Worm (Caenorhabditis elegans) whole organism, L4 larva: ENCODE results near the gene Y57A10C.1.

ENCODE experiments used
- F10B5.3 ChIP-seq: sonication (generic microtip); optimal IDR thresholded peaks from 2 replicates; lab custom pipeline; 2016; ENCODE audit warnings: mild to moderate bottlenecking, missing genetic modification characterization, missing compliant biosample characterization
- F44E2.7 ChIP-seq: fragments of 200-800 bp; sonication (Bioruptor generic); IDR thresholded peaks from 2 replicates; pipeline ENCODE4 v2.1.2; 2022; ENCODE audit warnings: missing genetic modification characterization, missing compliant biosample characterization
- F49E8.2 ChIP-seq: sonication (generic microtip); optimal IDR thresholded peaks from 2 replicates; lab custom pipeline; 2016; ENCODE audit warnings: missing compliant biosample characterization, mild to moderate bottlenecking, missing genetic modification characterization, borderline replicate concordance
- T20F7.1 ChIP-seq: fragments of 200-800 bp; sonication (Bioruptor generic); optimal IDR thresholded peaks from 2 replicates; lab custom pipeline; 2018; ENCODE audit warnings: mild to moderate bottlenecking, missing genetic modification characterization, missing compliant biosample characterization
- Y48G9A.11 ChIP-seq: fragments of 200-800 bp; sonication (Bioruptor generic); IDR thresholded peaks from 2 replicates; pipeline ENCODE4 v1.3.6; 2022; ENCODE audit warnings: missing genetic modification reagents, missing genetic modification characterization, missing compliant biosample characterization
- ZK546.5 ChIP-seq, 2 experiments: sonication (generic microtip); optimal IDR thresholded peaks; 2 replicates each; lab custom pipeline; 2017; ENCODE audit warnings: missing biosample characterization in 2 of 2, missing genetic modification characterization in 2 of 2
- ceh-20 ChIP-seq: fragments of 200-800 bp; sonication (Bioruptor generic); IDR thresholded peaks from 2 replicates; pipeline ENCODE4 v1.3.6; 2022; ENCODE audit warnings: missing genetic modification reagents, missing genetic modification characterization, missing compliant biosample characterization
- ces-1 ChIP-seq: fragments of 150-350 bp; sonication (generic microtip); optimal IDR thresholded peaks from 4 replicates; lab custom pipeline; 2014; ENCODE audit warnings: missing biosample characterization, missing genetic modification reagents, missing genetic modification characterization
- dmd-8 ChIP-seq: fragments of 200-800 bp; sonication (Bioruptor generic); IDR thresholded peaks from 2 replicates; pipeline ENCODE4 v1.3.6; 2022; ENCODE audit warnings: missing genetic modification characterization, missing compliant biosample characterization
- gei-8 ChIP-seq: fragments of 200-800 bp; sonication (Bioruptor generic); optimal IDR thresholded peaks from 2 replicates; lab custom pipeline; 2018; ENCODE audit warnings: mild to moderate bottlenecking, missing genetic modification characterization, missing compliant biosample characterization
- hif-1 ChIP-seq, 2 experiments: sonication (generic microtip); optimal IDR thresholded peaks; 2 replicates each; lab custom pipeline; 2016 to 2017; ENCODE audit warnings: missing compliant biosample characterization in 2 of 2, missing genetic modification characterization in 2 of 2, missing genetic modification reagents in 2 of 2, missing genotype in 2 of 2, mild to moderate bottlenecking in 1 of 2
- hlh-11 ChIP-seq: fragments of 200-800 bp; sonication (Bioruptor generic); optimal IDR thresholded peaks from 2 replicates; lab custom pipeline; 2018; ENCODE audit warnings: mild to moderate bottlenecking, missing genetic modification characterization, missing compliant biosample characterization
- jun-1 ChIP-seq: fragments of 150-350 bp; optimal IDR thresholded peaks from 2 replicates; lab custom pipeline; 2014; ENCODE audit warnings: missing biosample characterization, missing genetic modification reagents, missing genetic modification characterization
- lin-1 ChIP-seq: fragments of 200-800 bp; sonication (Bioruptor generic); IDR thresholded peaks from 2 replicates; pipeline ENCODE4 v1.3.6; 2022; ENCODE audit warnings: missing genetic modification reagents, missing genetic modification characterization, missing compliant biosample characterization
- lin-29 ChIP-seq: fragments of 200-800 bp; sonication (Bioruptor generic); IDR thresholded peaks from 2 replicates; pipeline ENCODE4 v1.3.6; 2022; ENCODE audit warnings: missing genetic modification reagents, missing genetic modification characterization, missing compliant biosample characterization
- lsy-2 ChIP-seq, 2 experiments: fragments of 150-350 bp in 1 of 2; sonication (generic microtip) in 1 of 2; optimal IDR thresholded peaks; 2 replicates each; lab custom pipeline; 2014 to 2017; ENCODE audit warnings: missing biosample characterization in 2 of 2, missing genetic modification characterization in 2 of 2
- mdt-29 ChIP-seq: fragments of 200-800 bp; sonication (Bioruptor generic); IDR thresholded peaks from 2 replicates; pipeline ENCODE4 v1.3.6; 2022; ENCODE audit warnings: missing genetic modification reagents, missing genetic modification characterization, missing compliant biosample characterization
- mxl-3 ChIP-seq: fragments of 200-800 bp; sonication (Bioruptor generic); optimal IDR thresholded peaks from 2 replicates; lab custom pipeline; 2018; ENCODE audit warnings: mild to moderate bottlenecking, missing genetic modification characterization, missing compliant biosample characterization
- nhr-102 ChIP-seq: sonication (generic microtip); optimal IDR thresholded peaks from 2 replicates; lab custom pipeline; 2016; ENCODE audit warnings: mild to moderate bottlenecking, missing genetic modification characterization, moderate library complexity, missing compliant biosample characterization
- nhr-11 ChIP-seq: fragments of 150-350 bp; optimal IDR thresholded peaks from 2 replicates; lab custom pipeline; 2014; ENCODE audit warnings: missing biosample characterization, missing genetic modification characterization
- nhr-25 ChIP-seq: sonication (generic microtip); optimal IDR thresholded peaks from 2 replicates; lab custom pipeline; 2017; ENCODE audit warnings: missing genetic modification characterization, mild to moderate bottlenecking, missing compliant biosample characterization, antibody characterized with exemption, moderate library complexity, borderline replicate concordance; ENCODE audit not compliant: insufficient read depth
- nhr-28 ChIP-seq: fragments of 150-350 bp; optimal IDR thresholded peaks from 2 replicates; lab custom pipeline; 2014; ENCODE audit warnings: missing biosample characterization, missing genetic modification characterization
- nhr-76 ChIP-seq: fragments of 150-350 bp; optimal IDR thresholded peaks from 2 replicates; lab custom pipeline; 2014; ENCODE audit warnings: missing biosample characterization, missing genetic modification characterization
- nhr-77 ChIP-seq: fragments of 150-350 bp; optimal IDR thresholded peaks from 2 replicates; lab custom pipeline; 2014; ENCODE audit warnings: missing biosample characterization, missing genetic modification characterization
- php-3 ChIP-seq: fragments of 200-800 bp; sonication (Bioruptor generic); IDR thresholded peaks from 2 replicates; pipeline ENCODE4 v1.3.6; 2022; ENCODE audit warnings: missing genetic modification reagents, missing genetic modification characterization, missing compliant biosample characterization
- sdz-12 ChIP-seq: fragments of 200-800 bp; sonication (Bioruptor generic); optimal IDR thresholded peaks from 2 replicates; lab custom pipeline; 2018; ENCODE audit warnings: mild to moderate bottlenecking, missing genetic modification characterization, missing compliant biosample characterization
- set-16 ChIP-seq: fragments of 200-800 bp; sonication (Bioruptor generic); IDR thresholded peaks from 2 replicates; pipeline ENCODE4 v1.3.6; 2022; ENCODE audit warnings: missing genetic modification reagents, missing genetic modification characterization, missing compliant biosample characterization
- spr-3 ChIP-seq: fragments of 200-800 bp; sonication (Bioruptor generic); optimal IDR thresholded peaks from 2 replicates; lab custom pipeline; 2018; ENCODE audit warnings: mild to moderate bottlenecking, missing genetic modification characterization, missing compliant biosample characterization
- unc-62 ChIP-seq, 3 experiments: fragments of 150-350 bp in 1 of 3; sonication (generic microtip); optimal IDR thresholded peaks in 2 of 3; peaks in 1 of 3; 1 replicate in 1 of 3; 2 replicates in 2 of 3; lab custom pipeline; 2014 to 2017; ENCODE audit warnings: missing biosample characterization in 3 of 3, missing genetic modification characterization in 3 of 3, missing genetic modification reagents in 3 of 3, missing genotype in 1 of 3
- zag-1 ChIP-seq: fragments of 150-350 bp; optimal IDR thresholded peaks from 2 replicates; lab custom pipeline; 2014; ENCODE audit warnings: missing biosample characterization, missing genetic modification characterization
- zfp-2 ChIP-seq: sonication (generic microtip); optimal IDR thresholded peaks from 2 replicates; lab custom pipeline; 2016; ENCODE audit warnings: mild to moderate bottlenecking, missing genetic modification characterization, missing compliant biosample characterization

Gene Y57A10C.1

ce11 chrII:12425644-12426222 lies 13.4 kb upstream of the Y57A10C.1 start, which contains the start of gene daf-22 (continued):
- TF ChIP-seq T20F7.1 (GFP tag; lab: Kevin White, UChicago) = no peak
- no peak for TF ChIP-seq mxl-3 (GFP tag; lab: Kevin White, UChicago)
- no peak for TF ChIP-seq zfp-2
- peak; percentile 70 for TF ChIP-seq hlh-11
- peak; percentile 100 for TF ChIP-seq nhr-28 (tag; lab: Kevin White, UChicago)

DNA sequence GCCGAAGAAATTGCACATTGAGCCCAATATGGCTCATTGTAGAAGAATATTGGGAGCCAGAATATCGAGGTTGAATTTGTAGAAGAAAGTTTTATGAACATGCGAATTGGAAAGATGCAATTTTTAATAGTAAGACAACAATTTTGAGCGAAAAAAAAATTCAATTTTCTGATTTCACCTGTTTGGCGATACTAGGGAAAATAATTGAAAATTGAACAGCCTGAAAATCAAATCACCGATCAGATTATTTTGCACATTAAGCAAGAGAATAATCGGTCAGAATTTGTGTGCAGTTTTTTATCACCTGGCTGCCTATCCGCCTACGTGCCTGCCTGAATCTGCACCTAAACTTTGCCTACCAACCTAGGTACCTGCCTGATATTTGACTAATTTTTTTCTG lies 8.2 kb upstream of the Y57A10C.1 start, which contains the start of gene sre-26:
TSS of gene sre-26 (minus strand) at position 101 of the 400 bp plus-strand sequence.
- no peak for TF ChIP-seq F44E2.7 (GFP tag; lab: Robert Waterston, UW)
- TF ChIP-seq nhr-76 (tag; lab: Kevin White, UChicago) = no peak
- TF ChIP-seq F49E8.2 (tag; lab: Kevin White, UChicago) = no peak
- TF ChIP-seq php-3 = no peak

DNA sequence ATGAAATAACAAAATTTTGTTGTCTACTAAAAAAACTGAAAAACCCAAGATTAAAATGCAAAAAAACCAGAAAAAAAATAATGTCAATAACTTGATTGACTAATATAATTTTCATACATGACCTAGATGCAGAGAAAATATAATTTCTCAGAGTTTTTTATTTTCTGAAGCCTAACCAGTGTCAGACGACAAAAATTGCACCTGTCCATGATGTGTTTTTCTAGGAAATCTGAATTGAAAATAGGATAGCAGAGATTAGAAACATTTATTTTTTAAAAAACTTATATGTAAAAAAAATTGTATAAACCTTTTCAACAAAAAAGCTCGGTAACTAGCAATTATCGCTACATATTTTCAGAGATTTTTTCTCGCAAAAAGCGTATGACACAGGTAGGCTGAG lies 5.7 kb upstream of the Y57A10C.1 start:
- no peak for TF ChIP-seq nhr-11 (tag; lab: Kevin White, UChicago)
- no peak for TF ChIP-seq mdt-29
- TF ChIP-seq nhr-102 (tag; lab: Kevin White, UChicago) = no peak
- TF ChIP-seq F10B5.3 (tag; lab: Kevin White, UChicago) = no peak
- no peak for TF ChIP-seq nhr-25 (tag; lab: Kevin White, UChicago)
- no peak for TF ChIP-seq zfp-2
- TF ChIP-seq set-16 (GFP tag; lab: Robert Waterston, UW) = no peak
- no peak for TF ChIP-seq lin-29
- no peak for TF ChIP-seq sdz-12 (GFP tag; lab: Kevin White, UChicago)
- no peak for TF ChIP-seq ZK546.5 (tag; optimal IDR thresholded peaks at IDR 0.05; lab: Kevin White, UChicago)
- TF ChIP-seq ceh-20 = no peak
- no peak for TF ChIP-seq gei-8 (GFP tag; lab: Kevin White, UChicago)
- TF ChIP-seq ces-1 (GFP tag; lab: Kevin White, UChicago) = no peak
- TF ChIP-seq zag-1 (tag; lab: Kevin White, UChicago) = no peak
- TF ChIP-seq jun-1 (tag; lab: Kevin White, UChicago) = no peak
- no peak for TF ChIP-seq unc-62 (GFP tag; optimal IDR thresholded peaks at IDR 0.05 in 1 of 2; lab: Kevin White, UChicago)
- TF ChIP-seq unc-62 (tag; optimal IDR thresholded peaks at IDR 0.05; lab: Kevin White, UChicago) = no peak
- no peak for TF ChIP-seq nhr-77 (tag; lab: Kevin White, UChicago)

ce11 chrII:12417514-12417913 lies 5.2 kb upstream of the Y57A10C.1 start, which contains the start of gene sre-27:
Gene sre-27 (minus strand): TSS chrII:12417614.
- TF ChIP-seq dmd-8 (GFP tag; lab: Robert Waterston, UW) (no peak), zfp-2 (no peak), spr-3 (GFP tag; lab: Kevin White, UChicago) (no peak), Y48G9A.11 (GFP tag; lab: Robert Waterston, UW) (no peak), hif-1 (tag; optimal IDR thresholded peaks at IDR 0.05; lab: Kevin White, UChicago) (no peak), nhr-77 (tag; lab: Kevin White, UChicago) (no peak), lin-1 (GFP tag; lab: Robert Waterston, UW) (no peak)

DNA sequence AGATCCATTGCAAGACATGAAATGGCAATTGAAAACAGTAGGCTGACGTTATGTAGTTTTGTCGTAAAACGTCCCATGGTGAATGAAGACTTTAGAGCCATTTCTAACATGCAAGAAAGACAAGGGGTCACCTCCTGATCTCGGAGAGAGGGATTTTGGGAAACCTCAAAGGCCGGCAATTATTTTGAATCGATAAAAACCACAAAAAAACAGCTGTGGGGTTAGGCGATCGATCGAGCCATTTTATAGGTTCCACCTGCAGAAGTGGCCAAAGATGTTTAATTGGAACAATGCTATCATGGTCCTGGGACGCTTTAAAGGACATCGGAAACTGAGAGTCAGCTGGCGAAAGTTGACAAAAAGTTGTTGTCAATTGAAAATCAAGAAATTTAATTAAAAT lies 2.5 kb upstream of the Y57A10C.1 start, which contains the start of gene Y57A10C.11:
TSS of gene Y57A10C.11 (minus strand) at position 101 of the 400 bp plus-strand sequence.
- TF ChIP-seq lsy-2 (tag; optimal IDR thresholded peaks at IDR 0.05; lab: Kevin White, UChicago) (no peak), unc-62 (GFP tag; optimal IDR thresholded peaks at IDR 0.05 in 1 of 2; lab: Kevin White, UChicago) (peak in 1 of 2 experiments; percentile 74), unc-62 (tag; optimal IDR thresholded peaks at IDR 0.05; lab: Kevin White, UChicago) (no peak)
